Worm (Caenorhabditis elegans) whole organism, mixed stage, embryonic: ENCODE measurements around the gene C30H6.5.

Experiments used
- M03D4.4 ChIP-seq: sonication (generic microtip); optimal IDR thresholded peaks from 2 replicates; lab custom pipeline; 2017; ENCODE audit warnings: mild to moderate bottlenecking, missing genetic modification characterization, missing compliant biosample characterization
- bed-3 ChIP-seq: fragments of 200-800 bp; sonication (Bioruptor generic); optimal IDR thresholded peaks from 3 replicates; lab custom pipeline; 2018; ENCODE audit warnings: mild to moderate bottlenecking, missing genetic modification characterization, moderate library complexity, missing compliant biosample characterization
- blmp-1 ChIP-seq: fragments of 150-350 bp; optimal IDR thresholded peaks from 2 replicates; lab custom pipeline; 2014; ENCODE audit warnings: missing biosample characterization, missing genetic modification characterization
- ceh-39 ChIP-seq: fragments of 150-350 bp; optimal IDR thresholded peaks from 2 replicates; lab custom pipeline; 2014; ENCODE audit warnings: missing biosample characterization, missing genetic modification characterization
- ceh-43 ChIP-seq: fragments of 200-800 bp; sonication (Bioruptor generic); optimal IDR thresholded peaks from 2 replicates; lab custom pipeline; 2018; ENCODE audit warnings: mild to moderate bottlenecking, missing genetic modification characterization, moderate library complexity, missing compliant biosample characterization
- ceh-83 ChIP-seq: fragments of 200-800 bp; sonication (Bioruptor generic); optimal IDR thresholded peaks from 2 replicates; lab custom pipeline; 2018; ENCODE audit warnings: mild to moderate bottlenecking, missing genetic modification characterization, missing compliant biosample characterization
- ces-1 ChIP-seq: fragments of 150-350 bp; optimal IDR thresholded peaks from 2 replicates; lab custom pipeline; 2014; ENCODE audit warnings: missing biosample characterization, missing genetic modification reagents, missing genetic modification characterization
- cnd-1 ChIP-seq: fragments of 200-800 bp; sonication (Bioruptor generic); optimal IDR thresholded peaks from 2 replicates; lab custom pipeline; 2018; ENCODE audit warnings: mild to moderate bottlenecking, missing genetic modification characterization, missing compliant biosample characterization
- drap-1 ChIP-seq: fragments of 200-800 bp; sonication (Bioruptor generic); optimal IDR thresholded peaks from 3 replicates; lab custom pipeline; 2018; ENCODE audit warnings: mild to moderate bottlenecking, missing genetic modification characterization, missing compliant biosample characterization
- elt-3 ChIP-seq: fragments of 150-350 bp; optimal IDR thresholded peaks from 2 replicates; lab custom pipeline; 2014; ENCODE audit warnings: missing biosample characterization, missing genetic modification characterization
- flh-1 ChIP-seq: fragments of 200-800 bp; sonication (Bioruptor generic); optimal IDR thresholded peaks from 2 replicates; lab custom pipeline; 2018; ENCODE audit warnings: mild to moderate bottlenecking, missing genetic modification characterization, moderate library complexity, missing compliant biosample characterization
- ham-2 ChIP-seq: fragments of 200-800 bp; sonication (Bioruptor generic); optimal IDR thresholded peaks from 2 replicates; lab custom pipeline; 2018; ENCODE audit warnings: mild to moderate bottlenecking, missing genetic modification characterization, missing compliant biosample characterization
- hlh-1 ChIP-seq: fragments of 150-350 bp; optimal IDR thresholded peaks from 2 replicates; lab custom pipeline; 2014; ENCODE audit warnings: missing biosample characterization, missing genetic modification reagents, missing genetic modification characterization
- lin-13 ChIP-seq: fragments of 150-350 bp; optimal IDR thresholded peaks from 2 replicates; lab custom pipeline; 2014; ENCODE audit warnings: missing biosample characterization, missing genetic modification characterization
- lin-32 ChIP-seq: fragments of 200-800 bp; sonication (Bioruptor generic); optimal IDR thresholded peaks from 2 replicates; lab custom pipeline; 2018; ENCODE audit warnings: mild to moderate bottlenecking, missing genetic modification characterization, missing compliant biosample characterization
- lsy-2 ChIP-seq: fragments of 150-350 bp; optimal IDR thresholded peaks from 2 replicates; lab custom pipeline; 2014; ENCODE audit warnings: missing biosample characterization, missing genetic modification characterization
- mab-5 ChIP-seq: fragments of 150-350 bp; optimal IDR thresholded peaks from 2 replicates; lab custom pipeline; 2014; ENCODE audit warnings: missing biosample characterization, missing genetic modification characterization
- mep-1 ChIP-seq: fragments of 150-350 bp; optimal IDR thresholded peaks from 2 replicates; lab custom pipeline; 2017; ENCODE audit warnings: missing biosample characterization, missing genetic modification reagents, missing genetic modification characterization, inconsistent platforms
- mls-2 ChIP-seq: sonication (generic microtip); optimal IDR thresholded peaks from 2 replicates; lab custom pipeline; 2016; ENCODE audit warnings: mild to moderate bottlenecking, missing genetic modification characterization, moderate library complexity, missing compliant biosample characterization
- nhr-12 ChIP-seq: fragments of 150-350 bp; optimal IDR thresholded peaks from 2 replicates; lab custom pipeline; 2014; ENCODE audit warnings: missing biosample characterization, missing genetic modification characterization
- nhr-2 ChIP-seq: fragments of 150-350 bp; optimal IDR thresholded peaks from 2 replicates; lab custom pipeline; 2014; ENCODE audit warnings: missing biosample characterization, missing genetic modification characterization
- nhr-237 ChIP-seq: fragments of 150-350 bp; optimal IDR thresholded peaks from 2 replicates; lab custom pipeline; 2014; ENCODE audit warnings: missing biosample characterization, missing genetic modification characterization
- nhr-28 ChIP-seq: fragments of 150-350 bp; optimal IDR thresholded peaks from 2 replicates; lab custom pipeline; 2014; ENCODE audit warnings: missing biosample characterization, missing genetic modification characterization
- nhr-76 ChIP-seq: sonication (generic microtip); optimal IDR thresholded peaks from 2 replicates; lab custom pipeline; 2017; ENCODE audit warnings: missing biosample characterization, missing genetic modification characterization
- pha-4 ChIP-seq: fragments of 150-350 bp; optimal IDR thresholded peaks from 2 replicates; lab custom pipeline; 2018; ENCODE audit warnings: missing biosample characterization, missing genetic modification reagents, missing genetic modification characterization
- sem-2 ChIP-seq: fragments of 200-800 bp; sonication (Bioruptor generic); optimal IDR thresholded peaks from 2 replicates; lab custom pipeline; 2018; ENCODE audit warnings: mild to moderate bottlenecking, missing genetic modification characterization, missing compliant biosample characterization
- snpc-4 ChIP-seq: fragments of 150-350 bp; optimal IDR thresholded peaks from 2 replicates; lab custom pipeline; 2014; ENCODE audit warnings: missing biosample characterization, missing genetic modification characterization
- unc-120 ChIP-seq: sonication (generic microtip); optimal IDR thresholded peaks from 2 replicates; lab custom pipeline; 2017; ENCODE audit warnings: missing genetic modification characterization, missing compliant biosample characterization; ENCODE audit not compliant: poor library complexity, severe bottlenecking
- unc-39 ChIP-seq: fragments of 150-350 bp; optimal IDR thresholded peaks from 2 replicates; lab custom pipeline; 2014; ENCODE audit warnings: missing biosample characterization, missing genetic modification characterization
- unc-62 ChIP-seq: fragments of 150-350 bp; optimal IDR thresholded peaks from 2 replicates; lab custom pipeline; 2014; ENCODE audit warnings: missing biosample characterization, missing genetic modification reagents, missing genetic modification characterization
- zip-8 ChIP-seq: fragments of 150-350 bp; optimal IDR thresholded peaks from 2 replicates; lab custom pipeline; 2014; ENCODE audit warnings: missing biosample characterization, missing genetic modification characterization
- ztf-11 ChIP-seq: fragments of 150-350 bp; optimal IDR thresholded peaks from 2 replicates; lab custom pipeline; 2014; ENCODE audit warnings: missing biosample characterization, missing genetic modification characterization

The C30H6.5 gene

DNA sequence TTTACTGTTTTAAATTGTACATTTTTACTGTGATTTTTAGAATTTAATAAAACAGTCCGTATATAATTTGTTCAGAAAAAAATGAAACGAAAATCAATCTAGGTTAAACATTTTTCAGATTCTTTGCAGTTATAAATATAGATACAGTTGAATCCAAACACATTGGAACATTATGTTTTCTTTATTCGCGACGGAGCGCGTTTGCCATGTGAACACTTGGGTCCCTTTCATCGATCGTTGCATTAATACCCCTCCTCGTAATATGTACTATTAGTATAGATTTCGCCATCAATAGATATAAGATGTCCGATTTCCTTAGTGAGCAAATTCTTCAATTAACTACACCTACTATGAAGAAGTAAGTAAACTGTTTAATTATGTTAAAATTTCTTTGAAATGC, 36.5 kb upstream of the C30H6.5 start, which contains the start of gene C49C3.8:
Gene C49C3.8, plus strand, starts transcription at position 173 of the 400 bp plus-strand sequence.
- TF ChIP-seq blmp-1: no peak
- TF ChIP-seq hlh-1 (tag; lab: Kevin White, UChicago): peak; percentile 53
- no peak for TF ChIP-seq pha-4 (tag; lab: Kevin White, UChicago)
- TF ChIP-seq nhr-2 (tag; lab: Kevin White, UChicago): no peak
- TF ChIP-seq ceh-39 (tag; lab: Kevin White, UChicago): peak; percentile 59
- TF ChIP-seq ces-1 (GFP tag; lab: Kevin White, UChicago): peak; percentile 43
- no peak for TF ChIP-seq M03D4.4

DNA sequence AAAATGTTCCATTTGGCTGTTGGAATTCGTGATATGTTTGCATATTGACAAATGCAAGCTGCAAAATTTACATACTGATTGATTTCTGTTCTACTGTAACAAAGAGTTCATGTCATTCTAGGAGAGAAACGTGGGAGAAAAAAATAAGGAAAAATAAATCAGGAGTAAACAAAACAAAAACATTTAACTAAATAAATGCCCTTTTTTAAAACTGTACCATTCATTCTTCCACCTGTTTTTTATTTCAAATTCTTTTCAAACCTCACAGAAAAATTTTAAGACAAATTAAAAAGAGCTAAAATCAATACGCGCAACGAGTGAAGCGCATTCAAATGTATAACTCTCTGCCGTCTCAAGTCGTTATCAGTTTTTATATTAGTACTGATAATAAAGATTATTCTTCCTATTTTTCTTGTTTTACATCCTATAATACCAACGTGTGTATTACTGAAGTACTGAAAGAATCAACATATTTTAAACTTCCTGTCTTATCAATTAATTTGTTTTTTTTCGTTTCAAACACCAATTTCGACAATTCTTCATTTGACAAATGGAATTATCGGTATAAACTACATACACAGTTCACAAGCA, 32.6 kb upstream of the C30H6.5 start, which contains the start of gene C49C3.10:
Gene C49C3.10, minus strand, starts transcription at position 51 of the 591 bp plus-strand sequence.
- TF ChIP-seq elt-3 (tag; lab: Kevin White, UChicago) (no peak), bed-3 (GFP tag; lab: Kevin White, UChicago) (no peak), lin-32 (GFP tag; lab: Kevin White, UChicago) (no peak), unc-62 (GFP tag; lab: Kevin White, UChicago) (no peak), cnd-1 (tag; lab: Kevin White, UChicago) (no peak), mls-2 (no peak), nhr-2 (tag; lab: Kevin White, UChicago) (no peak), unc-39 (tag; lab: Kevin White, UChicago) (no peak), ceh-39 (tag; lab: Kevin White, UChicago) (no peak), ceh-43 (GFP tag; lab: Kevin White, UChicago) (no peak), lin-13 (tag; lab: Kevin White, UChicago) (no peak), ceh-83 (GFP tag; lab: Kevin White, UChicago) (no peak), nhr-76 (no peak), mep-1 (tag; lab: Kevin White, UChicago) (no peak)

DNA sequence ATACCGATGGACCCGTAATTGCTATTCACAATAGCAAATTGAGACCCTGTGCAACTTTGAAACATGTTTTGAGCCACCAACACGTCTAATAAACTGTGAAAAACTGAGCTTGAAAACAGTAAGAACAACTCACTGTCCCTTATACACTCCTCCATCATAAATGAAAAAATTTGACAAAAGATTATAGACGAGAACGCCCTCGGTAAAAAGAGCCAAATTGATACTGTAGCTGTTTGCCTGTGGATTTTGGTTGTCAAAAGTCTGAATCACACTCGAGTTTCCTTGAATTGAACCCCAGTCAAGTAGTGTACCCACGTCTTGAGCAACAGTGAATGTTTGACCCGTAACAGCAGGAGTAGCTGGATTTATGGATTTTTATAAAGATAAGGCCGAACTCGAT, 30.5 kb upstream of the C30H6.5 start:
- TF ChIP-seq mab-5 (tag; lab: Kevin White, UChicago) (no peak), sem-2 (GFP tag; lab: Kevin White, UChicago) (no peak), flh-1 (GFP tag; lab: Kevin White, UChicago) (no peak), ham-2 (GFP tag; lab: Kevin White, UChicago) (no peak), unc-62 (GFP tag; lab: Kevin White, UChicago) (no peak), mep-1 (tag; lab: Kevin White, UChicago) (no peak), blmp-1 (no peak), nhr-2 (tag; lab: Kevin White, UChicago) (no peak), pha-4 (tag; lab: Kevin White, UChicago) (no peak), lsy-2 (tag; lab: Kevin White, UChicago) (no peak), drap-1 (GFP tag; lab: Kevin White, UChicago) (no peak), bed-3 (GFP tag; lab: Kevin White, UChicago) (no peak), ztf-11 (tag; lab: Kevin White, UChicago) (no peak), unc-120 (tag; lab: Kevin White, UChicago) (no peak), nhr-12 (tag; lab: Kevin White, UChicago) (no peak), zip-8 (tag; lab: Kevin White, UChicago) (no peak), nhr-237 (no peak)
- TF ChIP-seq, all 35 proteins: peak for 0

DNA sequence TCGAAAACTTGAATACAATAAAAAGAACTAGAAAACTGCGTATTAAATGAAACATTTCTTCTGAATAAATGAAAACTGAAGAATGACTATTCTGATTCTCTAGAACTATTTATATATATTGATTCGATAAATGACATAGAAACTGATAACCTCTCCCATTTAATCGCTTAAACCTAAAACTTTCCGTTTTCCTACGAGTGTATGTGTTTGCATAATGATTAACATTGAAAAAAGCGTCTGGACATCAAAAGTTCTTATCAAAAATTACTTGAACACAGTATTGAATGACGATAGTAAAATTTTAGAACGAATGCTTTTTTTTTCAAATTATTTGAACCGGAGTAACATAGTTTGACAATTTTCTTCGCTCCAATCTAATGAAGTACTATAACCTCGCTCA, 29.4 kb upstream of the C30H6.5 start, which contains the start of gene C49C3.9:
Gene C49C3.9, minus strand, starts transcription at position 136 of the 400 bp plus-strand sequence.
- TF ChIP-seq unc-62 (GFP tag; lab: Kevin White, UChicago) (no peak), lin-13 (tag; lab: Kevin White, UChicago) (no peak), sem-2 (GFP tag; lab: Kevin White, UChicago) (no peak), snpc-4 (tag; lab: Kevin White, UChicago) (no peak), nhr-237 (no peak), pha-4 (tag; lab: Kevin White, UChicago) (no peak), nhr-2 (tag; lab: Kevin White, UChicago) (no peak), hlh-1 (tag; lab: Kevin White, UChicago) (no peak), ham-2 (GFP tag; lab: Kevin White, UChicago) (no peak), ceh-39 (tag; lab: Kevin White, UChicago) (no peak), drap-1 (GFP tag; lab: Kevin White, UChicago) (no peak), unc-39 (tag; lab: Kevin White, UChicago) (no peak), bed-3 (GFP tag; lab: Kevin White, UChicago) (no peak), nhr-28 (no peak)
